Fruit fly (Drosophila melanogaster): ENCODE measurements around the gene Brr2.

The Brr2 gene

DNA sequence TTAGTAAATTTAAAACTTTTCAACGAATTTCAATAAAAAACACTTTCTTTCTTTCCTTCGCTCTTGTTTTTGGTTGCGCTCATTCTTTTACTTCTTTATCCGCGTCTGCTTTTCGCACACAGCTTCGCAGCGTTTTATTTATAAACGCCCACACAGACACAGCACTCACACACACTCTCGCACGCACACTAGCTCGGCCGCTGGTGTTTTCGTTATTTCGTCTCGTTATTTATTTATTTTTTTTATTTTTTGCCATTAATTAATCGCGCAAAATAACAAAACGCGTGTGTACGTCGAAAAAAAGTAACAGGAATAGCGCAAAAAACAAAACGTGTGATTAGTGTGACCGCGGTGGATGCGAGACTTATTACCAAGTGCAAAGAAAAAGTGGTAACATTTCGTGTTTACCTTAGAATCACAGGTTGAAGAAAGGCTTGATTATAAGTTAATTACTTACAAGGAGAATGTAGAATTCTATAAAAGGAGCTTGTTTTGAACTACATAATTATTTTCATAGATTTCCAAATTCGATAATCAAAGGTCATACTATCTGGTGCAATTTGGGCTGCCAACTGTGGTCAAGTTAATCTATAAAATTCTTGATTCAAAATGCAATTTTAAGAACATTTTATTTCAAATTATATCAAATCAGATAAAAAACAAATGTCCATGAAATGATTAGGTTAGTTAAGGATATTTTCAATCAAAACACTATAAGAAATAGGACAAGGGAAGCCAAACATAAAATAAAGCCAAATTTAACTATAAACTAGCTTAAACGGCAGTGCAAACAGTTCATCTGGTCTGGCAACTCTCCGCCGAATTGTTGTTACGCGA, 36.9 kb upstream of the Brr2 start, which contains the start of the genes hzg and mRpS31 (continued):
- peak; percentile 61 for TF ChIP-seq CG3847 (GFP tag; IDR thresholded peaks at IDR 0.05)

DNA sequence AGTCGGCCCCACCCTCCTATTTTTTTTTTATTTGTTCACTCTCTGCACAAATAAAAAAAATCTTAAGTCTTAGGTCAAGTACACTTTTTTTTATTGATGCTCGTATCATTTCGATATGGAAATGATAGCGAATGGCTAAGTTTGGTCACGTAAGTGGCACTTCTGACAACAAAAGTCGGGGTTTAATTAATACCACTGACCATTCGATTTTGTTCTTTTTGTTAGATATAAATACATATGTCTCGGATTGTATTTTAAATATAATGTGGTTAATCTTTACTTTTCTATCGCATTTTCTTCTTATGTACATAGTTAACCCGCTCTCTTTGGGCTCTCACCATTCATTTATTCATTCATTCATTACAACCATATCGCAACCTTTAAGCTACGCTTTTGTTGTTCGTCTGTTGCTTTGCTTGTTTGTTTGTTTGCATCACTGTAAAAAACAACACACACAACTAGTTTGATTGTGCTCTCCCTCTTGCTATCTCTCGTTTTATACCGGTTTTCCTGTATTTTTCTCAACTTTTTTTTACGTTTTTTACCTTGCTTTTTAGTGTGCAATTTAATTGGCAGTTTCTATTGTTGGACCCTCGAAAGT, 34.5 kb upstream of the Brr2 start:
- TF ChIP-seq pros (GFP tag; optimal IDR thresholded peaks at IDR 0.05) (no peak), CG13123 (GFP tag; optimal IDR thresholded peaks at IDR 0.05) (no peak), C15 (GFP tag; IDR thresholded peaks at IDR 0.05) (no peak), CG13894 (tag; optimal IDR thresholded peaks at IDR 0.05) (peak; percentile 4), kay (GFP tag; optimal IDR thresholded peaks at IDR 0.05) (no peak), Deaf1 (tag; optimal IDR thresholded peaks at IDR 0.05) (no peak), HLH4C (GFP tag; IDR thresholded peaks at IDR 0.05; ENCODE audit: partially characterized antibody) (no peak), CG42726 (GFP tag; IDR thresholded peaks at IDR 0.05; ENCODE audit: partially characterized antibody) (no peak), chinmo (GFP tag; IDR thresholded peaks at IDR 0.05; ENCODE audit: partially characterized antibody) (0 out of 4 replicates have a peak, but pooled peaks have one; percentile 17), Ssrp (tag; optimal IDR thresholded peaks at IDR 0.05) (no peak), sc (optimal IDR thresholded peaks at IDR 0.05) (no peak), sc (GFP tag; optimal IDR thresholded peaks at IDR 0.05) (no peak), en (GFP tag; optimal IDR thresholded peaks at IDR 0.05) (no peak), Pdp1 (GFP tag; optimal IDR thresholded peaks at IDR 0.05) (peak in 1 of 2 experiments; percentile 10), seq (GFP tag; IDR thresholded peaks at IDR 0.05) (no peak), Trl (optimal IDR thresholded peaks at IDR 0.05) (peak in 1 of 2 experiments; percentile 18), Trl (GFP tag; optimal IDR thresholded peaks at IDR 0.05) (no peak), Drgx (GFP tag; IDR thresholded peaks at IDR 0.05) (peak; percentile 29; the same call in 1 of the 2 replicates), ci (GFP tag; IDR thresholded peaks at IDR 0.05) (no peak), CG12659 (GFP tag; optimal IDR thresholded peaks at IDR 0.05) (no peak), Side (GFP tag; optimal IDR thresholded peaks at IDR 0.05) (no peak), Dad (GFP tag; optimal IDR thresholded peaks at IDR 0.05) (no peak), Myb (GFP tag; optimal IDR thresholded peaks at IDR 0.05) (no peak), jigr1 (GFP tag; IDR thresholded peaks at IDR 0.05) (no peak), CG32532 (GFP tag; IDR thresholded peaks at IDR 0.05) (no peak), sens (GFP tag) (peak; percentile 77), unpg (GFP tag; optimal IDR thresholded peaks at IDR 0.05) (no peak), cato (GFP tag; optimal IDR thresholded peaks at IDR 0.05; ENCODE audit: borderline replicate concordance) (no peak), gt (GFP tag; IDR thresholded peaks at IDR 0.05) (no peak), BtbVII (GFP tag; optimal IDR thresholded peaks at IDR 0.05) (peak; percentile 61), CG2120 (GFP tag; optimal IDR thresholded peaks at IDR 0.05) (peak; percentile 8), Hr39 (optimal IDR thresholded peaks at IDR 0.05) (no peak), row (GFP tag; IDR thresholded peaks at IDR 0.05) (0 out of 3 replicates have a peak, but pooled peaks have one; percentile 10), CG8281 (tag; optimal IDR thresholded peaks at IDR 0.05) (peak; percentile 98), B-H2 (GFP tag; optimal IDR thresholded peaks at IDR 0.05) (peak; percentile 32), CG6175 (GFP tag; IDR thresholded peaks at IDR 0.05) (no peak), CG9609 (GFP tag; optimal IDR thresholded peaks at IDR 0.05) (no peak), CG12219 (GFP tag; optimal IDR thresholded peaks at IDR 0.05) (no peak), CG30431 (GFP tag; optimal IDR thresholded peaks at IDR 0.05) (no peak), CG3726 (GFP tag; IDR thresholded peaks at IDR 0.05) (no peak), sqz (GFP tag; optimal IDR thresholded peaks at IDR 0.05) (peak; percentile 24), stc (GFP tag; IDR thresholded peaks at IDR 0.05) (0 out of 2 replicates have a peak, but pooled peaks have one; percentile 25), fd96Cb (tag; optimal IDR thresholded peaks at IDR 0.05) (no peak), CG8089 (GFP tag; optimal IDR thresholded peaks at IDR 0.05) (no peak), CG7839 (tag; optimal IDR thresholded peaks at IDR 0.05) (peak; percentile 6), Mad (GFP tag; optimal IDR thresholded peaks at IDR 0.05) (no peak), CG12299 (tag; optimal IDR thresholded peaks at IDR 0.05) (no peak)
